Worm (Caenorhabditis elegans): ENCODE results near the gene eef-1B.2.

Gene eef-1B.2

DNA sequence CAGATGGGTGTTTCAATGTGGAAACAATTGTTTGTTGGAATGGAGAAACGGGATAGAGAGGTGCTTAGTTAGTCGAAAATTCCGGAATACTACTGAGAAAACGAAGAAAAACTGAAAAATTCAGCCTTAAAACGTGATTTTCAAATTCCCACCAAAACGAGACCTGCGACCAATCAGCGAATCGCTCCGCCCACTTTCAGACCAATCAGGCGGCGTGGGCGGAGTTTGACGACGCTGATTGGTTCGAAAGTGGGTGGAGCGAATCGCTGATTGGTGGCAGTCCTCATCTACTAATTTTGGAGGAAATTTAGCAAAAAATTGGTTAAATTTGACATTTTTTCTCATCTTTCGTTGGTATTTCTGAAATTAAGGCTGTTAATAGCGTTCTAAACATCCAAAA is 9.8 kb upstream of the eef-1B.2 start:
- peak; percentile 97 for TF ChIP-seq nfya-1 (tag; optimal IDR thresholded peaks at IDR 0.05)
- TF ChIP-seq T23F11.4 (GFP tag; optimal IDR thresholded peaks at IDR 0.05), result no peak
- no peak for TF ChIP-seq che-1 (tag; optimal IDR thresholded peaks at IDR 0.05)
- TF ChIP-seq hlh-6 (tag; optimal IDR thresholded peaks at IDR 0.05), result no peak
- TF ChIP-seq madf-2 (tag; optimal IDR thresholded peaks at IDR 0.05), result no peak
- no peak for TF ChIP-seq K09A11.1 (tag; optimal IDR thresholded peaks at IDR 0.05; ENCODE audit: insufficient read depth)
- TF ChIP-seq pha-4 (tag; optimal IDR thresholded peaks at IDR 0.05), result no peak
- no peak for TF ChIP-seq ref-2 (tag; optimal IDR thresholded peaks at IDR 0.05)

DNA sequence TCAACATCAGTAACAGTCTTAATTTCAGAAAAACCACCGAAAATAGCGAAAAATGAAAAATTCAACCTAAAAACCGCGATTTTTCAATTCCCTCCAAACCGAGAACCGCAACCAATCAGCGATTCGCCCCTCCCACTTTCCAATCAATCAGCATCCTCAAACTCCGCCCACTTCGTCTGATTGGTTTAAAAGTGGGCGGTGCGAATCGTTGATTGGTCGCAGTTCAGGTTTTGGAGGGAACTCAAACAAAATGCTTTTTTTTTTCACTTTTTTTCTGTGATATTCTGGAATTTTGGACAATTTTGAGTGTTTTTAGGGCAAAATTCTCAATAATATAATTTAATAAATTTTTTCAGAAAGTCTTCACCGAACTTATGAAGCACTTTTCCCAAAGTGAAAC is 9.2 kb upstream of the eef-1B.2 start:
- TF ChIP-seq ceh-19 (GFP tag; optimal IDR thresholded peaks at IDR 0.05) (no peak), ttx-3 (tag; optimal IDR thresholded peaks at IDR 0.05) (no peak), nfya-1 (tag; optimal IDR thresholded peaks at IDR 0.05) (peak; percentile 85), tbx-2 (tag; optimal IDR thresholded peaks at IDR 0.05) (no peak)

DNA sequence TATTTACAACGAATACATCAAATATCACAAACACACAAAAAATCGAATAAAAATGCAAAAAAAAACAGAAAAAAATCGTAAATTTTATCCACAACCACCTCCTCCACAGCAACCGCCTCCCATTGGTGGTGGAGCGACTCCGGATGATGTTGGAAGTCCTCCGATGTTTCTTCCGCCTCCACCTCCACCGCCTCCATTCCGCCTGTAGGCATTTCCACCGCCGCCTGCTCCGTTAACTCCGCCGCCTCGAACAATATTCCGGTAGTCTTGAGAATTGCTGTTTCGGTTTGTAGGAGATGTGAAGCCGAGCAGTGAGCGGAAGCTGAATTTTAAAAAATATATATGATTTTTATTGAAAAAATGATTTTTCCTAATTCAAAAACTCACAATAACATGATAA is 8.7 kb upstream of the eef-1B.2 start:
- no peak for TF ChIP-seq ref-2 (tag; optimal IDR thresholded peaks at IDR 0.05)
- no peak for TF ChIP-seq dve-1 (tag; optimal IDR thresholded peaks at IDR 0.05)
- TF ChIP-seq T23F11.4 (GFP tag; optimal IDR thresholded peaks at IDR 0.05), result no peak
- no peak for TF ChIP-seq tbx-7 (tag; optimal IDR thresholded peaks at IDR 0.05)
- TF ChIP-seq unc-3 (GFP tag; conservative IDR thresholded peaks at IDR 0.05), result no peak
- no peak for TF ChIP-seq unc-3 (tag; optimal IDR thresholded peaks at IDR 0.05)
- TF ChIP-seq hlh-15 (tag; optimal IDR thresholded peaks at IDR 0.05), result no peak
- TF ChIP-seq C38D4.7 (GFP tag; optimal IDR thresholded peaks at IDR 0.05), result no peak
- no peak for TF ChIP-seq nhr-11 (tag; optimal IDR thresholded peaks at IDR 0.05)
- TF ChIP-seq K02D7.2 (tag; optimal IDR thresholded peaks at IDR 0.05), result no peak
- no peak for TF ChIP-seq pqm-1 (tag; optimal IDR thresholded peaks at IDR 0.05)
- no peak for TF ChIP-seq elt-2 (tag; optimal IDR thresholded peaks at IDR 0.05)
- no peak for TF ChIP-seq ceh-19 (GFP tag; optimal IDR thresholded peaks at IDR 0.05)
- TF ChIP-seq ttx-3 (tag; optimal IDR thresholded peaks at IDR 0.05), result no peak
- no peak for TF ChIP-seq ceh-6 (GFP tag; optimal IDR thresholded peaks at IDR 0.05)

- TF ChIP-seq ceh-34 (tag; optimal IDR thresholded peaks at IDR 0.05) (no peak), unc-86 (tag; optimal IDR thresholded peaks at IDR 0.05) (no peak), unc-55 (GFP tag; optimal IDR thresholded peaks at IDR 0.05) (no peak), pros-1 (tag; optimal IDR thresholded peaks at IDR 0.05) (no peak), ceh-45 (GFP tag; IDR thresholded peaks at IDR 0.05) (no peak), nfya-1 (tag; optimal IDR thresholded peaks at IDR 0.05) (peak; percentile 32)
These were observed 8.2 kb upstream of the eef-1B.2 start, which contains the start of gene Y41E3.8 for ce11 chrIV:15028891-15029290. Gene Y41E3.8 (minus strand): TSS chrIV:15028978.

DNA sequence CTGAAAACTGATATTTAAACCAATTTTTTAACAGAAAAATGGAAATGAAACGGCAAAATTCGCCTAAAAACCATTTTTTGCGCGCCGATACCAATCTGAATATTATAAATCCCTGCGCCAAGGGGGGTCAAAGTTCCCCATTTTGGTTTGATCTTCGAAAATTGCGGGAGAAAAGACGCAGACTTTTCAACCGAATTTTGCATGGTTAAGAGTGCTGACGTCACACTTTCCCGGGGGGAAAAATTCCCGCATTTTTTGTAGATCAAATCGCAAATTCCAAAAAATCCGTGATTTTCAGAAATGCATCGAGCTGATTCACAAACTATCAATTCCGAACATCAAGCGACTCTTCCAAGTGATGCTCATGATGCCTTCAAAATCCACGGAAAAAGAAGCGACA is 7.6 kb upstream of the eef-1B.2 start:
- TF ChIP-seq pros-1 (tag; optimal IDR thresholded peaks at IDR 0.05) (no peak), gmeb-2 (tag; optimal IDR thresholded peaks at IDR 0.05) (no peak), ceh-48 (tag; optimal IDR thresholded peaks at IDR 0.05) (no peak), hlh-6 (tag; optimal IDR thresholded peaks at IDR 0.05) (no peak), pax-1 (tag; optimal IDR thresholded peaks at IDR 0.05) (no peak), ceh-18 (tag; optimal IDR thresholded peaks at IDR 0.05) (no peak), pqm-1 (tag; optimal IDR thresholded peaks at IDR 0.05) (no peak), C38D4.7 (GFP tag; optimal IDR thresholded peaks at IDR 0.05) (no peak), nhr-11 (tag; optimal IDR thresholded peaks at IDR 0.05) (no peak), unc-42 (tag; optimal IDR thresholded peaks at IDR 0.05) (no peak)

DNA sequence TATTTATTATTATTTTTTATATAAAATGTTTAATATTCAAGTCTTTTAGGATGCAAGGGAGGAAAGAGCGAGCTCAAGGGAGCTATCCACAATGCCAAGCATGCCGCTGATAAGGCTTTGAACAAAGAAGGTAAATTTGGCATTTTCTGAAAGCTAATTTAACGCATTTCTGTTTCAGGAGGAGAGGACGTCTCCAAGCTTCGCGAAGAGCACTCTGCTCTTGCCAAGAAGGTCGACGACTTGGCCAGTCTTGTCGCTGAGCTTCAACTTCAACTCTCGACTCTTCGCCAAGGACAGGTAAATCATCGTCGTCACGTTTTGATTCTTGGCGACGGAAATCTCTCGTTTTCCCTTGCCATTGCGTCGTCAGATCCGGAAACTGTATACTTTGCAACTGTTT is 361 bp downstream of the eef-1B.2 start:
- no peak for TF ChIP-seq ceh-45 (GFP tag; IDR thresholded peaks at IDR 0.05)
- no peak for TF ChIP-seq ahr-1 (tag; optimal IDR thresholded peaks at IDR 0.05)
- no peak for TF ChIP-seq ceh-6 (GFP tag; optimal IDR thresholded peaks at IDR 0.05)
- TF ChIP-seq nhr-232 (tag; optimal IDR thresholded peaks at IDR 0.05), result no peak
- no peak for TF ChIP-seq ceh-22 (tag; optimal IDR thresholded peaks at IDR 0.05)
- TF ChIP-seq unc-86 (tag; optimal IDR thresholded peaks at IDR 0.05), result no peak
